Fruit fly (Drosophila melanogaster) whole organism, prepupa: Measurements from ENCODE around the gene CG11085.

Experiments
- Blimp-1 ChIP-seq: fragments of 200-800 bp; sonication (Bioruptor generic); optimal IDR thresholded peaks from 3 replicates; lab custom pipeline; 2017; ENCODE audit warnings: missing biosample characterization, missing genetic modification characterization, mild to moderate bottlenecking, moderate library complexity, missing genetic modification reagents
- CG10669 ChIP-seq: fragments of 200-800 bp; sonication (Bioruptor generic); optimal IDR thresholded peaks from 3 replicates; lab custom pipeline; 2018; ENCODE audit warnings: missing biosample characterization, mild to moderate bottlenecking, missing genetic modification characterization, moderate library complexity
- CG11294 ChIP-seq: fragments of 200-800 bp; sonication (Bioruptor generic); IDR thresholded peaks from 2 replicates; pipeline ENCODE4 v1.3.6; 2022; ENCODE audit warnings: missing biosample characterization, missing genetic modification characterization
- CG11762 ChIP-seq: fragments of 200-800 bp; sonication (Bioruptor generic); optimal IDR thresholded peaks from 3 replicates; lab custom pipeline; 2016; ENCODE audit warnings: missing biosample characterization, missing genetic modification characterization; ENCODE audit not compliant: insufficient read depth
- CG11902 ChIP-seq: fragments of 200-800 bp; sonication (Bioruptor generic); optimal IDR thresholded peaks from 3 replicates; lab custom pipeline; 2016; ENCODE audit warnings: missing biosample characterization, missing genetic modification characterization
- CG15336 ChIP-seq: fragments of 200-800 bp; sonication (Bioruptor generic); IDR thresholded peaks from 2 replicates; pipeline ENCODE4 v1.3.6; 2022; ENCODE audit warnings: missing biosample characterization, missing genetic modification characterization
- CG1621 ChIP-seq: fragments of 200-800 bp; sonication (Bioruptor generic); optimal IDR thresholded peaks from 3 replicates; lab custom pipeline; 2018; ENCODE audit warnings: missing biosample characterization, mild to moderate bottlenecking, missing genetic modification characterization
- CG3032 ChIP-seq: fragments of 200-800 bp; optimal IDR thresholded peaks from 2 replicates; lab custom pipeline; 2019; ENCODE audit warnings: missing biosample characterization, mild to moderate bottlenecking, missing genetic modification characterization, moderate library complexity
- CG31627 ChIP-seq: fragments of 200-800 bp; sonication (Bioruptor generic); optimal IDR thresholded peaks from 3 replicates; lab custom pipeline; 2016; ENCODE audit warnings: missing biosample characterization, missing genetic modification characterization
- CG32006 ChIP-seq: fragments of 200-800 bp; sonication (Bioruptor generic); optimal IDR thresholded peaks from 3 replicates; lab custom pipeline; 2017; ENCODE audit warnings: missing biosample characterization, mild to moderate bottlenecking, missing genetic modification characterization
- CG3919 ChIP-seq: fragments of 200-800 bp; sonication (Bioruptor generic); optimal IDR thresholded peaks from 3 replicates; lab custom pipeline; 2016; ENCODE audit warnings: missing biosample characterization, missing genetic modification characterization
- CG6808 ChIP-seq: fragments of 200-800 bp; sonication (Bioruptor generic); optimal IDR thresholded peaks from 3 replicates; lab custom pipeline; 2017; ENCODE audit warnings: missing biosample characterization, missing genetic modification characterization, mild to moderate bottlenecking, moderate library complexity, missing genetic modification reagents
- CG6854 ChIP-seq: fragments of 200-800 bp; sonication (Bioruptor generic); optimal IDR thresholded peaks from 2 replicates; lab custom pipeline; 2017; ENCODE audit warnings: missing biosample characterization, mild to moderate bottlenecking, missing genetic modification characterization
- CG7368 ChIP-seq: fragments of 200-800 bp; sonication (Bioruptor generic); optimal IDR thresholded peaks from 3 replicates; lab custom pipeline; 2016; ENCODE audit warnings: missing biosample characterization, missing genetic modification characterization
- CG8319 ChIP-seq: fragments of 200-800 bp; sonication (Bioruptor generic); optimal IDR thresholded peaks from 3 replicates; lab custom pipeline; 2016; ENCODE audit warnings: missing biosample characterization, missing genetic modification characterization
- Eip75B ChIP-seq: fragments of 200-800 bp; sonication (Bioruptor generic); optimal IDR thresholded peaks from 3 replicates; lab custom pipeline; 2016; ENCODE audit warnings: missing biosample characterization, missing genetic modification characterization
- Eip78C ChIP-seq: fragments of 200-800 bp; sonication (Bioruptor generic); peaks from one replicate; lab custom pipeline; 2016; ENCODE audit warnings: missing biosample characterization, missing genetic modification characterization
- Eip93F ChIP-seq: fragments of 200-800 bp; sonication (Bioruptor generic); optimal IDR thresholded peaks from 2 replicates; lab custom pipeline; 2016; ENCODE audit warnings: missing biosample characterization, mild to moderate bottlenecking, missing genetic modification characterization
- Gug ChIP-seq: fragments of 200-800 bp; sonication (Bioruptor generic); IDR thresholded peaks from 2 replicates; pipeline ENCODE4 v1.3.6; 2022; ENCODE audit warnings: missing biosample characterization, missing genetic modification characterization
- Hr38 ChIP-seq: sonication (Bioruptor generic); optimal IDR thresholded peaks from 2 replicates; lab custom pipeline; 2016; ENCODE audit warnings: missing biosample characterization, missing genetic modification characterization
- Hr39 ChIP-seq: fragments of 200-800 bp; sonication (Bioruptor generic); optimal IDR thresholded peaks from 2 replicates; lab custom pipeline; 2016; ENCODE audit warnings: missing biosample characterization, missing genetic modification characterization
- Lpt ChIP-seq: fragments of 200-800 bp; sonication (Bioruptor generic); optimal IDR thresholded peaks from 3 replicates; lab custom pipeline; 2016; ENCODE audit warnings: missing biosample characterization, missing genetic modification characterization
- Met ChIP-seq: fragments of 200-800 bp; sonication (Bioruptor generic); optimal IDR thresholded peaks from 3 replicates; lab custom pipeline; 2016; ENCODE audit warnings: missing biosample characterization, missing genetic modification characterization
- Smox ChIP-seq: fragments of 200-800 bp; sonication (Bioruptor generic); optimal IDR thresholded peaks from 3 replicates; lab custom pipeline; 2016; ENCODE audit warnings: missing biosample characterization, missing genetic modification characterization
- Sox102F ChIP-seq: fragments of 200-800 bp; sonication (Bioruptor generic); optimal IDR thresholded peaks from 2 replicates; lab custom pipeline; 2016; ENCODE audit warnings: missing biosample characterization, mild to moderate bottlenecking, missing genetic modification characterization
- Sox14 ChIP-seq: fragments of 200-800 bp; sonication (Bioruptor generic); optimal IDR thresholded peaks from 3 replicates; lab custom pipeline; 2016; ENCODE audit warnings: missing biosample characterization, missing genetic modification characterization
- Sox15 ChIP-seq: fragments of 200-800 bp; sonication (Bioruptor generic); optimal IDR thresholded peaks from 3 replicates; lab custom pipeline; 2016; ENCODE audit warnings: missing biosample characterization, missing genetic modification characterization
- acj6 ChIP-seq: fragments of 200-800 bp; sonication (Bioruptor generic); optimal IDR thresholded peaks from 3 replicates; lab custom pipeline; 2016; ENCODE audit warnings: missing biosample characterization, missing genetic modification characterization
- cyc ChIP-seq: fragments of 200-800 bp; sonication (Bioruptor generic); optimal IDR thresholded peaks from 3 replicates; lab custom pipeline; 2016; ENCODE audit warnings: missing biosample characterization, missing genetic modification characterization
- dac ChIP-seq: fragments of 200-800 bp; sonication (Bioruptor generic); optimal IDR thresholded peaks from 2 replicates; lab custom pipeline; 2017; ENCODE audit warnings: missing biosample characterization, mild to moderate bottlenecking, missing genetic modification characterization
- dsx ChIP-seq: fragments of 200-800 bp; optimal IDR thresholded peaks from 3 replicates; lab custom pipeline; 2019; ENCODE audit warnings: missing biosample characterization, mild to moderate bottlenecking, missing genetic modification characterization, moderate library complexity; ENCODE audit not compliant: poor library complexity, severe bottlenecking
- eg ChIP-seq: fragments of 200-800 bp; sonication (Bioruptor generic); IDR thresholded peaks from 3 replicates; pipeline ENCODE4 v1.3.6; 2022; ENCODE audit warnings: missing biosample characterization, missing genetic modification characterization
- esn ChIP-seq: fragments of 200-800 bp; sonication (Bioruptor generic); optimal IDR thresholded peaks from 2 replicates; lab custom pipeline; 2016; ENCODE audit warnings: missing biosample characterization, mild to moderate bottlenecking, missing genetic modification characterization, moderate library complexity
- fd59A ChIP-seq: fragments of 200-800 bp; sonication (Bioruptor generic); optimal IDR thresholded peaks from 2 replicates; lab custom pipeline; 2017; ENCODE audit warnings: missing biosample characterization, mild to moderate bottlenecking, missing genetic modification characterization, missing genetic modification reagents
- fd85E ChIP-seq: fragments of 200-800 bp; sonication (Bioruptor generic); optimal IDR thresholded peaks from 3 replicates; lab custom pipeline; 2016; ENCODE audit warnings: missing biosample characterization, missing genetic modification characterization
- fkh ChIP-seq: fragments of 200-800 bp; sonication (Bioruptor generic); optimal IDR thresholded peaks from 3 replicates; lab custom pipeline; 2017; ENCODE audit warnings: missing biosample characterization, mild to moderate bottlenecking, missing genetic modification characterization, moderate library complexity
- net ChIP-seq: fragments of 200-800 bp; sonication (Bioruptor generic); optimal IDR thresholded peaks from 3 replicates; lab custom pipeline; 2016; ENCODE audit warnings: missing biosample characterization, missing genetic modification characterization
- salr ChIP-seq, 2 experiments: fragments of 200-800 bp; sonication (Bioruptor generic); optimal IDR thresholded peaks; 3 replicates each; lab custom pipeline; 2016 to 2018; ENCODE audit warnings: missing biosample characterization in 2 of 2, missing genetic modification characterization in 2 of 2, mild to moderate bottlenecking in 1 of 2
- spab ChIP-seq: fragments of 200-800 bp; sonication (Bioruptor generic); optimal IDR thresholded peaks from 2 replicates; lab custom pipeline; 2017; ENCODE audit warnings: missing biosample characterization, mild to moderate bottlenecking, missing genetic modification characterization, missing genetic modification reagents
- svp ChIP-seq: fragments of 200-800 bp; sonication (Bioruptor generic); peaks from one replicate; lab custom pipeline; 2016; ENCODE audit warnings: missing biosample characterization, missing genetic modification characterization
- vri ChIP-seq: fragments of 200-800 bp; sonication (Bioruptor generic); optimal IDR thresholded peaks from 3 replicates; lab custom pipeline; 2016; ENCODE audit warnings: missing biosample characterization, mild to moderate bottlenecking, missing genetic modification characterization

Gene CG11085

DNA sequence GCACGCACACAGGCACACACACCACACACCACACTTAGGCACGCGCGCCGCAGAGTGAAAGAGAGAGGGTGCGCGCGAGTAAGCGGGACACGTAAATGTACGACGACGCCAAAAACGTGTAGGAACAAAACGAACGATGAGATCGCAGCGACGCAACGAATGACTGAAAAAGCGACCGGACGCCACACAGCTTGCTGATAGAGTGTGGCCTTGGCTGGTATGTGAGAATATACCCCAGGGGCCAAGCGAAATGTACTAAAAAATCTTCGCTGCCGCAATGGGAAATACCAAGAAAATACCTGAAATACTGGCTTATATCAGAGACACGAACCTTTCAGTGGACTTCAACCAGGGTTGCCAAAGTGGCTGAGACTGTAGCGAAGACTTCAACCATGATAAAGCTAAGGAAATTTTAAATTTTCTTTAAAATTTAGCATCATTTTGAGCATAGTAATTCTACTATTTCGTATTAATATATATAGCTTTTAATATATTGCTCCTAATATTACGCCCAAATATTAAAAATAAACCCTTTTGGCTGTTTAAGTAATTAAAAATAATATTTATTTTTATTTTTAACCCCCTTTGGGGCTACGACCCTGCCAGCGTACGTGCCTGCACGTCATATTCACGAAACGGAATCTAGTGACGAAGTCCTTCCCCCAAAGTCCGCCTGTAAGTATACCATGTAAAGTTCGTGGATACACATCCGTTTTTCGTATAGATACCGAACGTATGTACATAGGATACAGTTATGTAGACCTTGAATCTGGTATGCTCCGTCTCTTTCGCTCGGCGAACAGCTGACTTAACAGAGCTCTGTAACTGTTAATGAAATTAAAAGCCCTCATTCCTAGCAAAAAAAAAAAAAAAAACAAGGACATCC is 32.9 kb upstream of the CG11085 start, which contains the start of gene Pits (continued):
- TF ChIP-seq dsx (GFP tag; lab: Kevin White, UChicago), result peak; percentile 40
- TF ChIP-seq CG6808, result no peak
- TF ChIP-seq CG7368 (GFP tag; lab: Kevin White, UChicago), result no peak
- peak; percentile 47 for TF ChIP-seq Eip78C
- no peak for TF ChIP-seq Gug (GFP tag; lab: Robert Waterston, UW)
- TF ChIP-seq CG31627 (GFP tag; lab: Kevin White, UChicago), result peak; percentile 24
- no peak for TF ChIP-seq Eip93F (GFP tag; lab: Kevin White, UChicago)
- TF ChIP-seq fkh, result peak; percentile 42

dm6 chrX:12583870-12584390 is 32.2 kb upstream of the CG11085 start:
- no peak for TF ChIP-seq Sox102F
- no peak for TF ChIP-seq CG1621 (tag; lab: Kevin White, UChicago)
- TF ChIP-seq Eip78C, result peak; percentile 71

DNA sequence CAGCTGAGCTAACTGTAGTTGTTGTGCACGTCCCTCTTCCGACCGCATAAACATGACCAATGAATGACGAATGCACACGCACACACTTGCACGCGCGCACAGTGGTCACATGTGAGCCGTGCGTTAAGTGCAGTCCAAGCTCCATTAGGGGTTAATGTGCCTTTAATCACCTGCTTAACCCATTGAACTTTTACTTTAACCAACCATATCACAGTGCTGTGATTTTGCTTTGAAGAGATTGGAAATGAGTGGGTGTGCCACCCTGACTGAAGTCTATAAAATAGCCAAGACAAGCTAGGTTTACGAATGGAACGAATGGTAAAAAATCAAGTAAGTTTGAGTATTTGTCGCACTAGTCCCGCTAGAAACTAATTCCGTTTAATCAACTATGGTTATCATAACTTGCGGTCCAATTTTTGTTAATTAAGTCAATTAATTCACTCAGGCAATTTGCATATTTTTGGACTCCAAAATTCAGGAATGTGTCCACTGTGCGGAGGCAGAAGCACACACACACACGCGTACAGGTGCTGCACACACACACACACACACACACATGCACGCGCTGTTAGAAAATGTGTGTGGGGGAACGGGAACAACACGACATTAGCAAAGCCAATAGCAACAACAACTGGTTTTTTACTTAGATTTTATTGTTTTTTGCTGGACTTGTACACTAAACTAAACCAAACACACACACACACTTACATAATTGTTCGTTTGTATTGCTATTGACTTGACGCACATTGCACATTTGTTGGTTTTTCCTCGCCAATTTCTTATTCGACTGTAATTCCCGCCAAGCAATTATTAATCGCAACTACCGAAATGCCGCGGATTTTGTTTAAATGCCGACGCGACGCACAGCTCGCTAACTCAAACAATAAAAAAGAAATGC is 24.6 kb upstream of the CG11085 start:
- TF ChIP-seq CG6808 (peak; percentile 80), eg (peak; percentile 42; the same call in 1 of the 3 replicates), net (peak; percentile 78), Smox (peak; percentile 79), CG11762 (peak; percentile 67), Gug (GFP tag; lab: Robert Waterston, UW) (no peak), vri (GFP tag; lab: Kevin White, UChicago) (peak; percentile 49), Hr38 (GFP tag; lab: Kevin White, UChicago) (no peak), CG6854 (GFP tag; lab: Kevin White, UChicago) (peak; percentile 14), Blimp-1 (peak; percentile 38), CG10669 (GFP tag; lab: Kevin White, UChicago) (peak; percentile 69), CG11902 (GFP tag; lab: Kevin White, UChicago) (peak; percentile 50), CG8319 (GFP tag; lab: Kevin White, UChicago) (peak; percentile 65), Eip75B (GFP tag; lab: Kevin White, UChicago) (peak; percentile 72), Met (GFP tag; lab: Kevin White, UChicago) (peak; percentile 85), salr (GFP tag; optimal IDR thresholded peaks at IDR 0.05; lab: Kevin White, UChicago) (peak in 1 of 2 experiments; percentile 82), spab (GFP tag; lab: Kevin White, UChicago) (peak; percentile 61), svp (GFP tag; lab: Kevin White, UChicago) (peak; percentile 90), CG1621 (tag; lab: Kevin White, UChicago) (peak; percentile 49), Sox14 (GFP tag; lab: Kevin White, UChicago) (peak; percentile 85), CG3919 (GFP tag; lab: Kevin White, UChicago) (peak; percentile 58), dsx (GFP tag; lab: Kevin White, UChicago) (peak; percentile 37), fd85E (peak; percentile 26), acj6 (GFP tag; lab: Kevin White, UChicago) (peak; percentile 72), CG15336 (GFP tag; lab: Robert Waterston, UW) (peak; percentile 54), dac (GFP tag; lab: Kevin White, UChicago) (peak; percentile 73), Sox15 (GFP tag; lab: Kevin White, UChicago) (peak; percentile 66), fkh (peak; percentile 58), Eip93F (GFP tag; lab: Kevin White, UChicago) (no peak), cyc (GFP tag; lab: Kevin White, UChicago) (peak; percentile 71), Hr39 (peak; percentile 80), CG32006 (GFP tag; lab: Kevin White, UChicago) (peak; percentile 90), Lpt (GFP tag; lab: Kevin White, UChicago) (peak; percentile 67), CG11294 (GFP tag; lab: Robert Waterston, UW) (peak; percentile 16; the same call in 1 of the 2 replicates), esn (GFP tag; lab: Kevin White, UChicago) (peak; percentile 85), CG3032 (tag; lab: Kevin White, UChicago) (peak; percentile 59), Eip78C (peak; percentile 91), fd59A (GFP tag; lab: Kevin White, UChicago) (peak; percentile 59)
